Fruit fly (Drosophila melanogaster) S2 (cell line): ENCODE results near the gene tex.

Experiments
- CG8478 ChIP-seq: fragments of >200 bp; optimal IDR thresholded peaks from 2 replicates; lab custom pipeline; 2018
- CTCF ChIP-seq, 2 experiments: fragments of >200 bp; optimal IDR thresholded peaks; 2 replicates each; lab custom pipeline; 2018

tex gene

DNA sequence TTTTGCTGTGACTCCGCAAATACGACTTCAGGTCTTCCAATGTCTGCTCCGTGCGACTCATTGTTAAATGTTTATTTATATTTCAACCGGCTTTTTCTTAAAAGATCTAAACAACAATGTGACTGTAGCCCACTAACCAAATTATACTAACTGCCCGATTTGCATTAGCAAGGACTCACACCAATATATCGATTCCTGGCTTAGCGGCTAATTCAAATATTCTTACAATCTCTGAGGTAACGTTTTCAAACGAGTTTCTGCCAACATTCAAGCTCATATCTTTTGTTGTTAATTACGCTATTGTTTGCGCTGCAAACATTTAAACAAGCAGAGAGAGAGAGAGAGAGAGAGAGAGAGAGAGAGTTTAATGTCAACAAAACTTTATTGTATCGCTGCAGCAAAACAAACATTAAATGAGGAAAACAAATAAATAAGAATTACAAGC lies at the start of gene tex:
TSS of gene tex (minus strand) at position 131 of the 445 bp plus-strand sequence.
- TF ChIP-seq CTCF (optimal IDR thresholded peaks at IDR 0.05; lab: Kevin White, UChicago) = no peak

DNA sequence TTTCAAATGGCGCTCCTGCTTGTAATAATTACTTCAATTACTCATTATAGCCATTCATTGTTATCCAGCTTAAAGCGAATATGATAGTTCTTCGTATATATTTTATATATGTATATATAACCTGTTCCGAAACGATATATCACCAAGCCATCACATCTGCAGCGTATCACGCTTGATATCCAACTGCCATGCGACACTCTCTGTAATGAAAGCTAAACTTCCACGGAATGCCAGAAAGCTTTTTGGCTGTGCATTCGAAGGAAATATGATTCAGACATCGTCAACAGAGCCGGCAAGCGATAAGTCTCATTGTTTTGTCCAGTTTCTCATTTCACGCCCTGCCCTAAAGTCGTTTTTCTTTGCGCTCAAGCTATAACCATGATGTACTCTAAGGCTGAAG lies 49.6 kb upstream of the tex start:
- TF ChIP-seq CTCF (optimal IDR thresholded peaks at IDR 0.05; lab: Kevin White, UChicago) (no peak), CG8478 (lab: Kevin White, UChicago) (no peak)

- TF ChIP-seq CTCF (optimal IDR thresholded peaks at IDR 0.05; lab: Kevin White, UChicago) (no peak), CG8478 (lab: Kevin White, UChicago) (no peak)
These were observed 49.0 kb upstream of the tex start for dm6 chr3R:8357372-8357992.

DNA sequence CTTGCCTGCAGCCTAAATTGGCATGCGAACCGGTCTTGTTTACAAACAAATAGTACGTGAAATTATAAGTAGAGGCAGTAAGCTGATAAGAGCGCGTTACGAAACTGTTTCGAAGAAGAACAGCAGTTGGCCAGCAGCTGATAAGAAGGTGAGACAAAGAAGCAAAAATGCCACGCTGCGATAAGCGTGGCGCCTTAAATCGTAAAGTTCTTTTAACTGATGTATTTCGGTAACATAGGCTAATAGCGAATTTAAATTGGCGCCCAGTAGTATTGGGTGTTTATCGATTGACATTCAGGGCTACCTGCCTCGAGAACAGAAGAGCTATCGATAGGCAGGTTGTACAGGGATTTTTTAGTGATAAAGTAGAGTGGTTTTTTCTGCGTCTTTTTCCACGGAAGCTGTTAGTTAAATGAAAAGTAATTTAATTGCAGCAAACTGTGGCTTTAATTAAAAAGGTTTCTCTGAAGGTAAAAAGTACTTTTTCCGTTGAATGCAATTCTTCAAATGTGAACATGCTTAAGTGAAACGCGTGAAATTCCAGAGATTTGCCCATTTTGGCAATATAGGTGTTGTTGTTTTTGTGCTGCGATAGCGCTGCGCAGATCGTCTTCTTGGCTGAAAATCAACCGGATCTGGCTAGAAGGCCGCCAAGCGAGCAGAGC lies 48.3 kb upstream of the tex start, which contains the start of gene stck:
TSS of gene stck (plus strand) at position 353 of the 665 bp plus-strand sequence.
- TF ChIP-seq CG8478 (lab: Kevin White, UChicago) (no peak), CTCF (optimal IDR thresholded peaks at IDR 0.05; lab: Kevin White, UChicago) (peak in 1 of 2 experiments; percentile 25)

DNA sequence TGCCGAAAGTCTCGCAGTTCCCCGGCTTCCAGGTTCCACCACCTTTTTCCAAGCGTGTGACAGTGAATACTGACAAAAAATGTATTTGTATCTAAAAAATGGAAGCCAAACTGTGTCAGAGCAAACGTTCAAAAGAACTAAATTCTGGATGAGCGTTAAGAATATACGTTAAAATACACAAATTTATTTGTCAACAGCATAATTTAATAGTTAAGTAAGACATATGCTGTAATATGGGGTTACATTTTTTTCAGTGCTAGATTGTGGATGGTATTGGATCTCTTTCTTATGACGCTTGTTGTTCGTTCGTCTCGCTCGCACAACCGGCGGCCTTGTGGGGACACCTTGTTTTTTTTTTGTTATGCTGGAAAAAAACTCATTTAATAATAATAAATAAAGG lies 47.1 kb upstream of the tex start:
- TF ChIP-seq CG8478 (lab: Kevin White, UChicago) (no peak), CTCF (optimal IDR thresholded peaks at IDR 0.05; lab: Kevin White, UChicago) (no peak)

DNA sequence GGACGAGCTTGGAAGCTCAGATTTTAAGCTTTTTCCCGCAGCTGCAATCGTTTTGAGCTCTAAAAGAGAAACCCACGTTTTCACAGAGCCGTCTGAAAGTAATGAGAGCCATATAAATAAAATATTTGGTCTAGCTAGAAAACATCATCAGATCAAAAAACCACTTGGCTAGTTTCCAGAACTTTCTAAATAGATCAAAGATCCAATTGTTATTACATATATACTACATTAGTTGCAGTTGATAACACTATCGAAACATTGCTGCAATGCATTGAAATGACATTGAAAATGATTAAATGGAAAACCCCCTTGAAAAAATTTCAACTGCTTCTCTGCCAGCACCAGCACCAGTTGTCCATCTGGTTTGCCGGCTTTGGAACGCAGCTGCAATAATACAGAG lies 46.5 kb upstream of the tex start:
- TF ChIP-seq CG8478 (lab: Kevin White, UChicago) (no peak), CTCF (optimal IDR thresholded peaks at IDR 0.05; lab: Kevin White, UChicago) (no peak)

dm6 chr3R:8354458-8354857 lies 46.0 kb upstream of the tex start:
- no peak for TF ChIP-seq CTCF (optimal IDR thresholded peaks at IDR 0.05; lab: Kevin White, UChicago)
- no peak for TF ChIP-seq CG8478 (lab: Kevin White, UChicago)

DNA sequence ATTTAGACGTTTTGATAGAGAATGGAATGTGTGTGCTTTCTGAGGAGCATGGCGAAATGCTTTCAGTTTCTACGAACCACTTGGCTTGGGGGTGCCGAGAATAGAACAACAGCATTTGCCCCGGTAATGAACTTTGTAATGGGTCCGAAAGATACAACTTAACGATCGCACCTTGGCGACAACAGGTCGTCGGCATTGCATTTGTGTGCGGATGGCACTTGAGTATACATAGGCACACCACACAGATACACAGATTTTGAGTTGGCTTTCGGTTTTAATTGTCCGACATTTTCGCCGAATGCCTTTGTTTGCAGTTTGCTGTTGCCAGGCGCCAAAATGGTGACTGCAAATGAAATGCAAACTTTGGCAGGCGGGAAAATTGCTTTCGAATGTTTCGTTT lies 45.5 kb upstream of the tex start:
- no peak for TF ChIP-seq CTCF (optimal IDR thresholded peaks at IDR 0.05; lab: Kevin White, UChicago)
- no peak for TF ChIP-seq CG8478 (lab: Kevin White, UChicago)

dm6 chr3R:8352961-8353728 lies 44.7 kb upstream of the tex start:
- TF ChIP-seq CTCF (optimal IDR thresholded peaks at IDR 0.05; lab: Kevin White, UChicago) (no peak), CG8478 (lab: Kevin White, UChicago) (no peak)

DNA sequence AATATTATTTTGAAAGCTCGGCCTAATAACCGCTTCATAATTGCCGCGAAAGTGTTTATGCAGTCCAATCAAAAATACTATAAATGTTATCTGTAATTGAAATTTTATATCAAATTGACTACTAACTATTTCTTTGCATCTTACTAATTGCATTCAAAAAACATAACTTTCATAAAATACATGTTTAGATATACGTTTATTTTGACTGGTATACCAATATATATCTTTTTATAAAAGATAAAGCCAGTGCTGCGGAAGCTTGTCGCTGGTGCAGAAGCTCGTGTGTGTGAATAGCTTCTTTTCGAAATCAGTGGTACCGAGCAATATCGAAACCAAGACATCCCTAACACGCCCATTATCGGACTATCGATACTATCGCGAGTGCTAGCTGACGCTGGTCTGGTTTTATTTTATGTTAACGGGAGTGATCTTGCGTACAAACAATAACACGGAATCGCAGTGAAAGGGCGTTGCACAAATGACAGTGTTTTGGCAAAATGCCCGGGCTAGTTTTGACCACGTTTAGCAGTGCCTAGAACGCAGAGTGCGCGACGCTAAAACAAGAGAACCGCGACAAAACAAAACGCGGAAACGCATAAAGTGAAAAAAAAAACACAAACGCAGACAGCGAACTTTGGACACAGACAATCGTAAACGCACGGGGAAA lies 41.1 kb upstream of the tex start, which contains the start of gene Atg13:
TSS of gene Atg13 (plus strand) at position 367 of the 667 bp plus-strand sequence.
- TF ChIP-seq CTCF (optimal IDR thresholded peaks at IDR 0.05; lab: Kevin White, UChicago) (no peak), CG8478 (lab: Kevin White, UChicago) (no peak)

DNA sequence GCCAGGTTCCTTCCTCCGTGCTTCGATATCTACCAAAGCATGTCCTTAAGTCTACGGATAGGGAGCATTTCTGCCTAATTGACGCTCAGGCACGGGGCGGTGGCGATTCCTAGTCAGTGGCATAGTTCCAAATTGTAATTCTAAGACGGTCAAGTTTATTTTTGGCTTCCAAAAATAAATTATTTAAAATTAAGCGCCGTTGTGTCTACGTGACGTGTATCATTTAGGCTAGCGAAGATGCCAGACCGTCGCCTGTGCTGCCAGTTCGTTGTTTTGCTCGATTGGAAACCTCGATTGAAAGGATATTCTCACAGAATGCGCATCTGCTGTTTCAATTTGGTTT lies 40.6 kb upstream of the tex start:
- TF ChIP-seq CG8478 (lab: Kevin White, UChicago) = no peak
- TF ChIP-seq CTCF (optimal IDR thresholded peaks at IDR 0.05; lab: Kevin White, UChicago) = no peak

DNA sequence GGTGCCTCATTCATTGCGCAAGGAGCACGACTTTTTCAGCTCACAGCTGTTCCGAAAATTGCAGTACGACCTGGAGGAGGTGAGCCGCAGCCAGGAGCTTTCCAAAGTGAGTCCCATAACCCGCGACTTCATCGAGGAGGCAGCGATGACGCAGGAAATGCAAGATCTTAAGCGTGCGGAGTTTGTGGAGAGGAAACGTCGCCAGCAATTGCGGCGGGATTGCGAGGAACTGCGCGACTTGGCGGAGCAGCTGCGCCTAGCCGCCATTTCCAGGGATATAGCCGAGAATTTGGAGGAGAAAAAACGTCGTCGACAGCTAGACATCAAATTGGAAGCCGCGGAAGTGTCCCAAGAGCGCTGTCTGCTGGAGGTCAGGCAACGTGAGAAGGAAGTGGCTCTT lies 39.4 kb upstream of the tex start:
- no peak for TF ChIP-seq CG8478 (lab: Kevin White, UChicago)
- TF ChIP-seq CTCF (optimal IDR thresholded peaks at IDR 0.05; lab: Kevin White, UChicago) = no peak

DNA sequence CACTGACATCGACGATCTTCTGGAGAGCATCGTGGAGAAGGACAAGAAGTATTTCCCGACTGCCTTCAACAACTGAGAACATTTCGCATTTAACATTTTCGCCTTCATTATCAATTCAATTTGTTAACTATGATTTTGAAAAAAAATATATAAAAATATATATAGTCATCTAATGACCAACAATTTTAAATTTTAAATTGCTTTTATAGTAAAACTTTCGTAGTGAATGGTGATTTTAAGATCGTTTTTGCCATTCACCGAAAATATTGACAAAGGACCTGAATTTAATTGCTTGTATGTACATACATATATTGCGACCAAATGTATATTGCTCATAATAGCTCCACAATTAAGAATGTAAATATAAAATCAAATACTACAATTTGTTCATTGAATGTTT lies 38.8 kb upstream of the tex start, which contains the start of gene CG7352:
TSS of gene CG7352 (plus strand) at position 301 of the 400 bp plus-strand sequence.
- TF ChIP-seq CG8478 (lab: Kevin White, UChicago) (no peak), CTCF (optimal IDR thresholded peaks at IDR 0.05; lab: Kevin White, UChicago) (no peak)

DNA sequence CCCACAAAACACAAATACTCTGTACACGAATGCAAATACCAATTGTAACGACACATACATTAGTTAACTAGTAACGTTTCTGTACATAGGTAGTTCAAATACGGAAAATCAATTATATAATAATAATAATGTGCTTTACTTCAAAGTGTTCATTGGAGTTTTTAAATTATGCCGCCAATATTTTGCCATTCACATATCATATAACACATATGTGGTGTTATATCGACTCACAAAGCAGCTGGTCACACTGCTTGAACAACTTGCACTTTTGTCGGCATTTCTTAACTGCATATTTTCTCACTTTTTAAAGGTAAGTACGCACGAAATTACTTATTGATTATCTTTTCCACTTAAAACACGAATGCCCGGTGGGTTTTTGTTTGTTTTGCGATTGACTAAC lies 35.7 kb upstream of the tex start, which contains the start of gene DppIII:
TSS of gene DppIII (plus strand) at position 227 of the 400 bp plus-strand sequence.
- TF ChIP-seq CTCF (optimal IDR thresholded peaks at IDR 0.05; lab: Kevin White, UChicago) (no peak), CG8478 (lab: Kevin White, UChicago) (no peak)
